Worm (Caenorhabditis elegans) whole organism, L1 larva: Measurements from ENCODE around the gene srd-30.

ENCODE experiments used
- ces-1 ChIP-seq: fragments of 150-350 bp; optimal IDR thresholded peaks from 2 replicates; lab custom pipeline; 2014; ENCODE audit warnings: missing biosample characterization, missing genetic modification reagents, missing genetic modification characterization
- egl-27 ChIP-seq, 2 experiments: fragments of 150-350 bp in 1 of 2; sonication (generic microtip); optimal IDR thresholded peaks; 3 replicates each; lab custom pipeline; 2017 to 2018; ENCODE audit warnings: missing biosample characterization in 2 of 2, missing genetic modification characterization in 2 of 2, missing genetic modification reagents in 2 of 2
- fkh-10 ChIP-seq: sonication (generic microtip); optimal IDR thresholded peaks from 2 replicates; lab custom pipeline; 2017; ENCODE audit warnings: missing biosample characterization, missing genetic modification reagents, missing genetic modification characterization
- fos-1 ChIP-seq: fragments of 150-350 bp; optimal IDR thresholded peaks from 2 replicates; lab custom pipeline; 2014; ENCODE audit warnings: missing biosample characterization, missing genetic modification characterization
- skn-1 ChIP-seq: fragments of 150-350 bp; optimal IDR thresholded peaks from 2 replicates; lab custom pipeline; 2014; ENCODE audit warnings: missing biosample characterization, missing genetic modification characterization
- unc-62 ChIP-seq: fragments of 150-350 bp; optimal IDR thresholded peaks from 2 replicates; lab custom pipeline; 2014; ENCODE audit warnings: missing biosample characterization, missing genetic modification reagents, missing genetic modification characterization

DNA sequence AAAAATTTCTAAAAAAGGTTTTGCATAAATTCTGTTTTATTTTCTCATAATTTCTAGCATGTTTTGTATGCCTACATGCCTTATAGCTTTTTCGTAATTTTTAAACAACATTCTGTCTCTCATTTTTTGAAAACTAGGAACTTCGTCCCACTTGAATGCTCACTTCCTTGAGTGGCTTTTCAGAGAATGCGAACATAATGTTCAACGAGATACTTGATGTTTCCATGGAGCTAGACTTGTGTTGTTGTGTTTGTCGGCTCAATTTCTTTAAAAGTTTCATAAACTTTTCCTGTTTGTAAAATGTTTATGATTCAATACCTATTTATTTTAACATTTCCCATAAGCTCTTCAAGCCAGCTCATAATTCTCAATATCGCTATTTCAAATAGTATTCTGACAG, 24.7 kb upstream of the srd-30 start, which contains the start of gene clec-213:
- TF ChIP-seq fos-1 (tag; lab: Kevin White, UChicago) = no peak
- no peak for TF ChIP-seq unc-62 (GFP tag; lab: Kevin White, UChicago)
- no peak for TF ChIP-seq skn-1 (tag; lab: Kevin White, UChicago)
- no peak for TF ChIP-seq ces-1 (GFP tag; lab: Kevin White, UChicago)
- no peak for TF ChIP-seq egl-27 (tag; optimal IDR thresholded peaks at IDR 0.05; lab: Kevin White, UChicago)
- TF ChIP-seq fkh-10 (GFP tag; lab: Kevin White, UChicago) = no peak
